Worm (Caenorhabditis elegans) whole organism, early embryonic: ENCODE data around the gene ints-6.

Experiments
- B0310.2 ChIP-seq: sonication (generic microtip); optimal IDR thresholded peaks from 2 replicates; lab custom pipeline; 2016; ENCODE audit warnings: mild to moderate bottlenecking, missing genetic modification characterization, missing compliant biosample characterization
- F13C5.2 ChIP-seq: sonication (generic microtip); optimal IDR thresholded peaks from 2 replicates; lab custom pipeline; 2017; ENCODE audit warnings: mild to moderate bottlenecking, missing genetic modification characterization, inconsistent platforms, missing compliant biosample characterization
- aly-1 ChIP-seq: sonication (generic microtip); optimal IDR thresholded peaks from 2 replicates; lab custom pipeline; 2016; ENCODE audit warnings: missing genetic modification characterization, missing compliant biosample characterization
- ama-1 ChIP-seq: fragments of 150-350 bp; optimal IDR thresholded peaks from 2 replicates; lab custom pipeline; 2014
- ceh-13 ChIP-seq: fragments of 200-800 bp; sonication (Bioruptor generic); optimal IDR thresholded peaks from 2 replicates; lab custom pipeline; 2018; ENCODE audit warnings: mild to moderate bottlenecking, missing genetic modification characterization, missing compliant biosample characterization
- ceh-36 ChIP-seq: sonication (generic microtip); optimal IDR thresholded peaks from 2 replicates; lab custom pipeline; 2016; ENCODE audit warnings: missing genetic modification characterization, inconsistent platforms, missing compliant biosample characterization
- ets-7 ChIP-seq: sonication (generic microtip); optimal IDR thresholded peaks from 2 replicates; lab custom pipeline; 2016; ENCODE audit warnings: missing genotype, missing genetic modification characterization, missing compliant biosample characterization
- flt-1 ChIP-seq: fragments of 200-800 bp; sonication (Bioruptor generic); IDR thresholded peaks from 2 replicates; pipeline ENCODE4 v1.3.6; 2022; ENCODE audit warnings: missing genetic modification characterization, missing compliant biosample characterization
- hmbx-1 ChIP-seq: sonication (generic microtip); optimal IDR thresholded peaks from 2 replicates; lab custom pipeline; 2016; ENCODE audit warnings: mild to moderate bottlenecking, missing genetic modification characterization, missing compliant biosample characterization
- hmg-4 ChIP-seq: fragments of 200-800 bp; sonication (Bioruptor generic); optimal IDR thresholded peaks from 2 replicates; lab custom pipeline; 2018; ENCODE audit warnings: mild to moderate bottlenecking, missing genetic modification characterization, missing compliant biosample characterization
- hnd-1 ChIP-seq: sonication (generic microtip); optimal IDR thresholded peaks from 2 replicates; lab custom pipeline; 2016; ENCODE audit warnings: missing genetic modification characterization, missing compliant biosample characterization
- pes-1 ChIP-seq: fragments of 200-800 bp; sonication (Bioruptor generic); IDR thresholded peaks from 2 replicates; pipeline ENCODE4 v1.3.6; 2022; ENCODE audit warnings: missing genetic modification reagents, missing genetic modification characterization, missing compliant biosample characterization
- scrt-1 ChIP-seq: fragments of 200-800 bp; sonication (Bioruptor generic); IDR thresholded peaks from 2 replicates; pipeline ENCODE4 v1.3.6; 2022; ENCODE audit warnings: missing genetic modification characterization, missing compliant biosample characterization
- sea-1 ChIP-seq: fragments of 200-800 bp; sonication (Bioruptor generic); conservative IDR thresholded peaks from 2 replicates; pipeline ENCODE4 v1.3.6; 2022; ENCODE audit warnings: missing genetic modification characterization, missing compliant biosample characterization
- tbx-11 ChIP-seq: fragments of 200-800 bp; sonication (Bioruptor generic); IDR thresholded peaks from 2 replicates; pipeline ENCODE4 v1.3.6; 2022; ENCODE audit warnings: missing genetic modification characterization, missing compliant biosample characterization
- tbx-37 ChIP-seq: fragments of 200-800 bp; sonication (Bioruptor generic); conservative IDR thresholded peaks from 2 replicates; pipeline ENCODE4 v1.3.6; 2022; ENCODE audit warnings: missing genetic modification reagents, missing genetic modification characterization, missing compliant biosample characterization
- tra-4 ChIP-seq: sonication (generic microtip); optimal IDR thresholded peaks from 2 replicates; lab custom pipeline; 2017; ENCODE audit warnings: missing genetic modification characterization, missing compliant biosample characterization

Gene ints-6

DNA sequence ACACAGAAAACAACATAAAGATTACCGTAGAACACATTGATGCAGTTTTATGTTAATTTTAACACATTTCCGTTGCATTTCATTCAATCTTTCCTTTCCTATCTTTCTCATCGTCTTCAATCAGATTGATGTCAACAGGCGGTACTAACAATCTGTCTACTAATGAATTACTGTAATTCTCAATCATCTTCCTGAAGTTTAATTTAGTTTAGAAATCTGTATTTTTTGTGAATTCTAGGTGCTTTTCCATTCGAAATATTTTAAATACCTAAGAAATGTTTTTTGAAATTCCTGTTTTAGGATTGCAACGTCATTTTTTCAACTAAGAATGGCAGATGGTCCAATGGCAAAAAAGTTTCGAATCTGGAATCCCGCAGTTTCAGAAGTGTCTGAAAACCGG lies 32.2 kb downstream of the ints-6 start, which contains the start of gene F21D5.9:
Gene F21D5.9, plus strand, starts transcription at position 301 of the 400 bp plus-strand sequence.
- TF ChIP-seq tra-4 (tag; lab: Kevin White, UChicago), result no peak
- no peak for TF ChIP-seq tbx-11 (GFP tag; lab: Robert Waterston, UW)
- no peak for TF ChIP-seq hmg-4 (GFP tag; lab: Kevin White, UChicago)
- no peak for TF ChIP-seq hnd-1 (tag; lab: Kevin White, UChicago)
- no peak for TF ChIP-seq sea-1 (GFP tag; lab: Robert Waterston, UW)
- no peak for TF ChIP-seq ceh-13 (GFP tag; lab: Kevin White, UChicago)
- TF ChIP-seq scrt-1 (GFP tag; lab: Robert Waterston, UW), result no peak
- no peak for TF ChIP-seq aly-1 (tag; lab: Kevin White, UChicago)
- TF ChIP-seq F13C5.2 (tag; lab: Kevin White, UChicago), result no peak
- TF ChIP-seq ets-7 (tag; lab: Kevin White, UChicago), result no peak
- no peak for TF ChIP-seq flt-1
- TF ChIP-seq ceh-36 (tag; lab: Kevin White, UChicago), result no peak
- TF ChIP-seq hmbx-1 (tag; lab: Kevin White, UChicago), result no peak
- TF ChIP-seq ama-1, result no peak
- TF ChIP-seq pes-1 (GFP tag; lab: Robert Waterston, UW), result no peak
- TF ChIP-seq tbx-37 (GFP tag; lab: Robert Waterston, UW), result no peak
- TF ChIP-seq B0310.2 (tag; lab: Kevin White, UChicago), result no peak

- TF ChIP-seq flt-1, result no peak
- TF ChIP-seq aly-1 (tag; lab: Kevin White, UChicago), result no peak
- no peak for TF ChIP-seq tbx-11 (GFP tag; lab: Robert Waterston, UW)
- TF ChIP-seq ceh-36 (tag; lab: Kevin White, UChicago), result no peak
- no peak for TF ChIP-seq pes-1 (GFP tag; lab: Robert Waterston, UW)
- TF ChIP-seq scrt-1 (GFP tag; lab: Robert Waterston, UW), result no peak
- TF ChIP-seq hnd-1 (tag; lab: Kevin White, UChicago), result no peak
- no peak for TF ChIP-seq hmg-4 (GFP tag; lab: Kevin White, UChicago)
- TF ChIP-seq tra-4 (tag; lab: Kevin White, UChicago), result no peak
- no peak for TF ChIP-seq ama-1
- no peak for TF ChIP-seq ceh-13 (GFP tag; lab: Kevin White, UChicago)
- no peak for TF ChIP-seq sea-1 (GFP tag; lab: Robert Waterston, UW)
- TF ChIP-seq hmbx-1 (tag; lab: Kevin White, UChicago), result no peak
- TF ChIP-seq tbx-37 (GFP tag; lab: Robert Waterston, UW), result no peak
- no peak for TF ChIP-seq ets-7 (tag; lab: Kevin White, UChicago)
- TF ChIP-seq B0310.2 (tag; lab: Kevin White, UChicago), result no peak
- no peak for TF ChIP-seq F13C5.2 (tag; lab: Kevin White, UChicago)
These were observed 33.4 kb downstream of the ints-6 start for ce11 chrIV:8724907-8725306.

DNA sequence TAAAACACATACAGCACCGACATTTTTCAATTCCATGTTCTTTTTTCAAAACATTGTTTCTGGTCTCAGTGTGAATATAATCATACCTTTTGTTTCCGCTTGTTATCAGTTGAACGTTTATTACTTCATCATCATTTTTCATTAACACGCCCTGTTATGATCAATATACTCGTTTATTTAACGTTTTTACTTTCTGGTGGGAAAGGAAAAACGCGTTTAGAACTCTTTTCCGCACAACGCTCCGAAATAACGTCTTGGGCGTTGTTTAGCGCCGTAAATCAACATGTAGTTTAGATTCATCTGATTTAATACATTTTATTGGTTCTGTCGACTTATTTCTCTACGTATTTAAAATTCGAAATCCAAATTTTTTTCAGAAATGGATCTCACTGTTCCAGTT lies 33.8 kb downstream of the ints-6 start, which contains the start of gene pgm-3:
Gene pgm-3, plus strand, starts transcription at position 378 of the 400 bp plus-strand sequence.
- TF ChIP-seq tbx-11 (GFP tag; lab: Robert Waterston, UW) (no peak), ceh-36 (tag; lab: Kevin White, UChicago) (no peak), ceh-13 (GFP tag; lab: Kevin White, UChicago) (no peak), hnd-1 (tag; lab: Kevin White, UChicago) (no peak), ama-1 (no peak), hmg-4 (GFP tag; lab: Kevin White, UChicago) (no peak), tra-4 (tag; lab: Kevin White, UChicago) (no peak), scrt-1 (GFP tag; lab: Robert Waterston, UW) (no peak), sea-1 (GFP tag; lab: Robert Waterston, UW) (no peak), F13C5.2 (tag; lab: Kevin White, UChicago) (no peak), ets-7 (tag; lab: Kevin White, UChicago) (no peak), hmbx-1 (tag; lab: Kevin White, UChicago) (no peak)

ce11 chrIV:8728122-8728521 lies 36.6 kb downstream of the ints-6 start, which contains the start of gene otub-3:
Gene otub-3, plus strand, starts transcription at chrIV:8728177.
- TF ChIP-seq flt-1 (no peak), hmbx-1 (tag; lab: Kevin White, UChicago) (no peak), ama-1 (no peak), sea-1 (GFP tag; lab: Robert Waterston, UW) (no peak), hmg-4 (GFP tag; lab: Kevin White, UChicago) (no peak), hnd-1 (tag; lab: Kevin White, UChicago) (no peak), ets-7 (tag; lab: Kevin White, UChicago) (no peak)

DNA sequence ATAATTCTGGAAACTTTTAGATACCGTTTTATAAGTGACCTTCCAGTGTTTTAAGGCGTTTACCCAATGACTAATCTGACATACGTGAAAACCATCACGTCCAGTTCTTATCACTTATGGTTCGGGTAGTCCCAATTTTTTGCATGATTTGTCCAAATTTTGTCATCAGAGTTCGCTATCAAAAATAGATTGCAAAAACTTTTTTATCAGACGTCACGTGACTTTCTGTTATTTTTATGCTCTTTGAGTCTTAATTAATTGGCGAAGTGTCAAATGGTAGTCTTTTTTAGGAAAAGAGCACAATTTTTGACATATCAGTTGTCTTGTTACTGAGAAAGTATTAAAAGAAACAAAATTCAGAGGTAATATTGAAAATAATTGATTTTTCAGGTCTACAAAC lies 38.1 kb downstream of the ints-6 start:
- TF ChIP-seq scrt-1 (GFP tag; lab: Robert Waterston, UW), result no peak
- no peak for TF ChIP-seq ceh-13 (GFP tag; lab: Kevin White, UChicago)
- no peak for TF ChIP-seq ets-7 (tag; lab: Kevin White, UChicago)
- no peak for TF ChIP-seq ama-1
- TF ChIP-seq flt-1, result no peak
- TF ChIP-seq sea-1 (GFP tag; lab: Robert Waterston, UW), result no peak
- TF ChIP-seq aly-1 (tag; lab: Kevin White, UChicago), result no peak
- TF ChIP-seq tbx-37 (GFP tag; lab: Robert Waterston, UW), result no peak
- no peak for TF ChIP-seq tbx-11 (GFP tag; lab: Robert Waterston, UW)
- no peak for TF ChIP-seq ceh-36 (tag; lab: Kevin White, UChicago)

- no peak for TF ChIP-seq tra-4 (tag; lab: Kevin White, UChicago)
- TF ChIP-seq ceh-36 (tag; lab: Kevin White, UChicago), result no peak
- no peak for TF ChIP-seq pes-1 (GFP tag; lab: Robert Waterston, UW)
- no peak for TF ChIP-seq ceh-13 (GFP tag; lab: Kevin White, UChicago)
- TF ChIP-seq ets-7 (tag; lab: Kevin White, UChicago), result no peak
- TF ChIP-seq aly-1 (tag; lab: Kevin White, UChicago), result no peak
- TF ChIP-seq hmbx-1 (tag; lab: Kevin White, UChicago), result no peak
- no peak for TF ChIP-seq flt-1
- no peak for TF ChIP-seq hmg-4 (GFP tag; lab: Kevin White, UChicago)
- TF ChIP-seq hnd-1 (tag; lab: Kevin White, UChicago), result no peak
- no peak for TF ChIP-seq tbx-37 (GFP tag; lab: Robert Waterston, UW)
- no peak for TF ChIP-seq ama-1
These were observed 38.9 kb downstream of the ints-6 start, which contains the start of gene F21D5.3 for ce11 chrIV:8730469-8730868. Gene F21D5.3, plus strand, starts transcription at chrIV:8730815.
